Fruit fly (Drosophila melanogaster): ENCODE results near the gene Spn77Ba.

Gene Spn77Ba

DNA sequence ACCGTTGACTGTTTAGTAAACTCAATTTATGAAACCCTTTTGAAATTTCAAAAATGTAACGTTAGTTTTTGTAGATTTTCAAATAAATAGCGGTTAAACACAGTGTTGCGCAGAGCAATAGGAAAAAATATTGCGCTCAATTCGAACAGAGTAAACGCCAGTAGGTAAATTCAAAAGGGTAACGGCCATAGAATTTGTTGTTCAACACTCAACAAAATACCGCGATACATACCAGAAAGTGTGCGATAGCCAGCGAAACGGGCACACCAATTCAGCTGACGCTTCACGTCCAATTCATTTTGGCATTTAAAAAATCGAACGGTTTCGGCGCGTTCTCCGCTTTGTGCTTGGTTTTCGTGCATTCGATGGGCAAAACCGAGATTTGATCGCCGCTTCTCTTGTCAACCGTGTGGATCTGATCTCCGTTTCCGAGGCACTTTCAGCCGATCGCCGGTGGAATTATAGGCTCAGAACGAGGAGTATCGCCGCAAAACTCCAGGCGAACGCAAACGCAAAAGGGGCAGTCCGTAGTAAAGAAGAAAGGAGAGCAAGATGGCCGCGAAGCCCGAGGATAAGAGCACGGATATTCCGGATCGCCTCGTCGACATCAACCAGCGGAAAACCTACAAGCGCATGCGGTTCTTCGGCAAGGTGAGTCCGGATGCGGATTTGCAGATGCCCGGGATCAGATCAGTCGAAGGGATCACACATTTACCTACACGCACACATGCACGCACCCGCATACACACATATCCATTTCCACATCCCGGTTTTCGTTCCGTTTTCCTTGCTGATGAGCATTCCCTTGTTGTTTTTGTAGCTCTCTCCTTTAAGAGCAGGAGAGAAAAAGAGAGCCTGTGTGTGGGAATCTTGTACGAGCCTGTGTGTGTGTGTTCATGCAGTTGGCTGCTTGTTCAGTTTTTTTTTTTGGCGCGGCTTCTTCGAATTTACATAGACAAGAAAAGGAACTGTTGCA lies 6.9 kb upstream of the Spn77Ba start (continued):
- TF ChIP-seq MBD-R2 (GFP tag; IDR thresholded peaks at IDR 0.05): peak; percentile 75
- TF ChIP-seq al (GFP tag; IDR thresholded peaks at IDR 0.05): no peak
- no peak for TF ChIP-seq CG7745 (tag; optimal IDR thresholded peaks at IDR 0.05)
- no peak for TF ChIP-seq CG11085 (GFP tag; IDR thresholded peaks at IDR 0.05)
- TF ChIP-seq pb (GFP tag; optimal IDR thresholded peaks at IDR 0.05): no peak
- TF ChIP-seq CG14014 (GFP tag; IDR thresholded peaks at IDR 0.05): 0 out of 2 replicates have a peak, but pooled peaks have one; percentile 14
- TF ChIP-seq pum (GFP tag; optimal IDR thresholded peaks at IDR 0.05): peak; percentile 60
- peak; percentile 45 for TF ChIP-seq bcd (GFP tag; optimal IDR thresholded peaks at IDR 0.05)
- TF ChIP-seq TFAM (GFP tag; optimal IDR thresholded peaks at IDR 0.05): no peak
- TF ChIP-seq CG7928 (GFP tag; optimal IDR thresholded peaks at IDR 0.05): no peak
- no peak for TF ChIP-seq crc (GFP tag; optimal IDR thresholded peaks at IDR 0.05)
- TF ChIP-seq CG3847 (GFP tag; IDR thresholded peaks at IDR 0.05): peak; percentile 89
- peak; percentile 33; the same call in 1 of the 2 replicates for TF ChIP-seq klu (GFP tag; IDR thresholded peaks at IDR 0.05)
- no peak for TF ChIP-seq CG3407 (GFP tag; optimal IDR thresholded peaks at IDR 0.05)
- peak; percentile 99 for TF ChIP-seq stwl (tag; optimal IDR thresholded peaks at IDR 0.05)
- TF ChIP-seq eyg (GFP tag; optimal IDR thresholded peaks at IDR 0.05): no peak
- no peak for TF ChIP-seq Sry-β (GFP tag; optimal IDR thresholded peaks at IDR 0.05)
- no peak for TF ChIP-seq dimm (GFP tag; IDR thresholded peaks at IDR 0.05)
- TF ChIP-seq ATbp (GFP tag; optimal IDR thresholded peaks at IDR 0.05): no peak
- TF ChIP-seq CG16779 (GFP tag; IDR thresholded peaks at IDR 0.05): no peak
- no peak for TF ChIP-seq BtbVII (GFP tag; optimal IDR thresholded peaks at IDR 0.05)
- peak; percentile 18 for TF ChIP-seq bigmax (GFP tag; optimal IDR thresholded peaks at IDR 0.05)
- no peak for TF ChIP-seq CG1529 (GFP tag; optimal IDR thresholded peaks at IDR 0.05)
- no peak for TF ChIP-seq CG6272 (GFP tag; IDR thresholded peaks at IDR 0.05)
- no peak for TF ChIP-seq CG17568 (GFP tag; optimal IDR thresholded peaks at IDR 0.05)
- TF ChIP-seq CG16863 (GFP tag; optimal IDR thresholded peaks at IDR 0.05): peak; percentile 44
- TF ChIP-seq Lhr (GFP tag; optimal IDR thresholded peaks at IDR 0.05): peak; percentile 80
- peak; percentile 58 for TF ChIP-seq CG2116 (GFP tag; optimal IDR thresholded peaks at IDR 0.05)
- TF ChIP-seq dati (GFP tag; IDR thresholded peaks at IDR 0.05): no peak
- peak; percentile 34 for TF ChIP-seq CG9727 (GFP tag; optimal IDR thresholded peaks at IDR 0.05)
- TF ChIP-seq CG10267 (tag; optimal IDR thresholded peaks at IDR 0.05): peak; percentile 99
- 0 out of 3 replicates have a peak, but pooled peaks have one; percentile 41 for TF ChIP-seq CG2199 (GFP tag; IDR thresholded peaks at IDR 0.05)
- no peak for TF ChIP-seq nom (GFP tag; optimal IDR thresholded peaks at IDR 0.05)
- TF ChIP-seq Abd-B (GFP tag; optimal IDR thresholded peaks at IDR 0.05): no peak
- TF ChIP-seq ssp (GFP tag; IDR thresholded peaks at IDR 0.05): peak; percentile 43
- TF ChIP-seq CG11456 (GFP tag; IDR thresholded peaks at IDR 0.05): peak; percentile 72; the same call in 2 of the 3 replicates
- peak; percentile 66 for TF ChIP-seq CG9609 (GFP tag; optimal IDR thresholded peaks at IDR 0.05)
- TF ChIP-seq Max (GFP tag; optimal IDR thresholded peaks at IDR 0.05): peak; percentile 19
- no peak for TF ChIP-seq CG8290 (GFP tag; optimal IDR thresholded peaks at IDR 0.05)
- peak in 1 of 2 experiments; percentile 75 for TF ChIP-seq CG8290 (tag; optimal IDR thresholded peaks at IDR 0.05)
- peak; percentile 10 for TF ChIP-seq maf-S (GFP tag; optimal IDR thresholded peaks at IDR 0.05)
- no peak for TF ChIP-seq CG7271 (tag; optimal IDR thresholded peaks at IDR 0.05)
- TF ChIP-seq CG10147 (GFP tag; optimal IDR thresholded peaks at IDR 0.05): no peak
- no peak for TF ChIP-seq CG7372 (GFP tag; IDR thresholded peaks at IDR 0.05)
- peak; percentile 10 for TF ChIP-seq kay (GFP tag; optimal IDR thresholded peaks at IDR 0.05)
- no peak for TF ChIP-seq CG15011 (GFP tag; optimal IDR thresholded peaks at IDR 0.05)
- TF ChIP-seq mld (GFP tag; IDR thresholded peaks at IDR 0.05; ENCODE audit: partially characterized antibody): peak; percentile 57; the same call in 1 of the 3 replicates
- TF ChIP-seq Bteb2 (GFP tag; optimal IDR thresholded peaks at IDR 0.05): peak; percentile 48
- no peak for TF ChIP-seq gce (GFP tag; IDR thresholded peaks at IDR 0.05)
- peak; percentile 92 for TF ChIP-seq Sin3A (optimal IDR thresholded peaks at IDR 0.05)
